Fruit fly (Drosophila melanogaster) whole organism, embryonic: Measurements from ENCODE around the gene Or67d.
A peak's percentile ranks its signal among the peaks of the same experiment; 100 is the strongest.

ENCODE experiments used
- BEAF-32 ChIP-seq: fragments of 200-800 bp; sonication (Bioruptor generic); optimal IDR thresholded peaks from 3 replicates; lab custom pipeline; 2017; ENCODE audit warnings: missing biosample characterization, missing genetic modification characterization, mild to moderate bottlenecking, moderate library complexity, missing genetic modification reagents
- Bgb ChIP-seq: fragments of 200-800 bp; sonication (Bioruptor generic); IDR thresholded peaks from 2 replicates; pipeline ENCODE4 v1.3.6; 2022; ENCODE audit warnings: missing biosample characterization, missing genetic modification characterization; ENCODE audit not compliant: partially characterized antibody
- CG10267 ChIP-seq: fragments of 200-800 bp; sonication (Bioruptor generic); optimal IDR thresholded peaks from 2 replicates; lab custom pipeline; 2018; ENCODE audit warnings: missing biosample characterization, mild to moderate bottlenecking, missing genetic modification characterization, moderate library complexity
- CG12219 ChIP-seq: fragments of 200-800 bp; sonication (Bioruptor generic); optimal IDR thresholded peaks from 3 replicates; lab custom pipeline; 2018; ENCODE audit warnings: missing biosample characterization, mild to moderate bottlenecking, missing genetic modification characterization
- CG12299 ChIP-seq: fragments of 200-800 bp; sonication (Bioruptor generic); optimal IDR thresholded peaks from 2 replicates; lab custom pipeline; 2018; ENCODE audit warnings: missing biosample characterization, mild to moderate bottlenecking, missing genetic modification characterization
- CG14050 ChIP-seq: fragments of 200-800 bp; sonication (Bioruptor generic); IDR thresholded peaks from 3 replicates; pipeline ENCODE4 v1.3.6; 2022; ENCODE audit warnings: missing biosample characterization, missing genetic modification characterization
- CG14710 ChIP-seq: fragments of 200-800 bp; sonication (Bioruptor generic); optimal IDR thresholded peaks from 3 replicates; lab custom pipeline; 2019; ENCODE audit warnings: missing biosample characterization, mild to moderate bottlenecking, missing genetic modification characterization, moderate library complexity
- CG1529 ChIP-seq: fragments of 200-800 bp; sonication (Bioruptor generic); optimal IDR thresholded peaks from 3 replicates; lab custom pipeline; 2018; ENCODE audit warnings: missing biosample characterization, missing genetic modification characterization
- CG15601 ChIP-seq: fragments of 200-800 bp; sonication (Bioruptor generic); optimal IDR thresholded peaks from 3 replicates; lab custom pipeline; 2019; ENCODE audit warnings: missing biosample characterization, mild to moderate bottlenecking, missing genetic modification characterization, moderate library complexity
- CG16813 ChIP-seq: fragments of 200-800 bp; sonication (Bioruptor generic); IDR thresholded peaks from 3 replicates; pipeline ENCODE4 v1.3.6; 2022; ENCODE audit warnings: missing biosample characterization, missing genetic modification characterization; ENCODE audit not compliant: partially characterized antibody
- CG17186 ChIP-seq: fragments of 200-800 bp; sonication (Bioruptor generic); optimal IDR thresholded peaks from 3 replicates; lab custom pipeline; 2017; ENCODE audit warnings: missing biosample characterization, missing genetic modification reagents, missing genetic modification characterization
- CG18599 ChIP-seq: fragments of 200-800 bp; sonication (Bioruptor generic); optimal IDR thresholded peaks from 3 replicates; lab custom pipeline; 2017; ENCODE audit warnings: missing biosample characterization, missing genetic modification characterization, mild to moderate bottlenecking, moderate library complexity, missing genetic modification reagents
- CG18764 ChIP-seq: fragments of 200-800 bp; sonication (Bioruptor generic); optimal IDR thresholded peaks from 3 replicates; lab custom pipeline; 2016; ENCODE audit warnings: missing biosample characterization, missing genetic modification characterization
- CG32772 ChIP-seq: fragments of 200-800 bp; sonication (Bioruptor generic); IDR thresholded peaks from 2 replicates; pipeline ENCODE4 v1.3.6; 2022; ENCODE audit warnings: missing biosample characterization, missing genetic modification characterization
- CG4360 ChIP-seq: fragments of 200-800 bp; sonication (Bioruptor generic); IDR thresholded peaks from 2 replicates; pipeline ENCODE4 v1.3.6; 2022; ENCODE audit warnings: missing biosample characterization, missing genetic modification characterization
- CG4424 ChIP-seq: fragments of 200-800 bp; sonication (Bioruptor generic); optimal IDR thresholded peaks from 3 replicates; lab custom pipeline; 2016; ENCODE audit warnings: missing biosample characterization, missing genetic modification characterization
- CG4617 ChIP-seq: fragments of 200-800 bp; sonication (Bioruptor generic); optimal IDR thresholded peaks from 3 replicates; lab custom pipeline; 2016; ENCODE audit warnings: missing biosample characterization, missing genetic modification characterization, borderline replicate concordance
- CG7963 ChIP-seq: fragments of 200-800 bp; sonication (Bioruptor generic); IDR thresholded peaks from 3 replicates; pipeline ENCODE4 v1.3.6; 2022; ENCODE audit warnings: missing biosample characterization, missing genetic modification characterization; ENCODE audit not compliant: partially characterized antibody
- CG9727 ChIP-seq: fragments of 200-800 bp; sonication (Bioruptor generic); optimal IDR thresholded peaks from 3 replicates; lab custom pipeline; 2017; ENCODE audit warnings: missing biosample characterization, mild to moderate bottlenecking, missing genetic modification characterization
- CG9797 ChIP-seq: fragments of 200-800 bp; sonication (Bioruptor generic); optimal IDR thresholded peaks from 3 replicates; lab custom pipeline; 2018; ENCODE audit warnings: missing biosample characterization, mild to moderate bottlenecking, missing genetic modification characterization
- CHES-1-like ChIP-seq: fragments of 200-800 bp; sonication (Bioruptor generic); optimal IDR thresholded peaks from 2 replicates; lab custom pipeline; 2016; ENCODE audit warnings: missing biosample characterization, missing genetic modification characterization
- CTCF ChIP-seq: fragments of 200-800 bp; sonication (Bioruptor generic); optimal IDR thresholded peaks from 2 replicates; lab custom pipeline; 2017; ENCODE audit warnings: missing biosample characterization, mild to moderate bottlenecking, missing genetic modification characterization, moderate library complexity
- Dip2 ChIP-seq: fragments of 200-800 bp; sonication (Bioruptor generic); IDR thresholded peaks from 2 replicates; pipeline ENCODE4 v1.3.6; 2022; ENCODE audit warnings: missing biosample characterization, missing genetic modification characterization
- E2f1 ChIP-seq: fragments of 200-800 bp; sonication (Bioruptor generic); IDR thresholded peaks from 2 replicates; pipeline ENCODE4 v1.3.6; 2022; ENCODE audit warnings: missing biosample characterization, missing genetic modification characterization
- E2f2 ChIP-seq: fragments of 200-800 bp; sonication (Bioruptor generic); IDR thresholded peaks from 2 replicates; pipeline ENCODE4 v1.3.6; 2022; ENCODE audit warnings: missing biosample characterization, missing genetic modification characterization
- HLHmδ ChIP-seq: fragments of 200-800 bp; sonication (Bioruptor generic); optimal IDR thresholded peaks from 2 replicates; lab custom pipeline; 2018; ENCODE audit warnings: missing biosample characterization, mild to moderate bottlenecking, missing genetic modification characterization, moderate library complexity
- Lhr ChIP-seq: fragments of 200-800 bp; sonication (Bioruptor generic); optimal IDR thresholded peaks from 3 replicates; lab custom pipeline; 2017; ENCODE audit warnings: mild to moderate bottlenecking, missing biosample characterization, missing genetic modification reagents, missing genetic modification characterization
- MBD-R2 ChIP-seq: fragments of 200-800 bp; sonication (Bioruptor generic); IDR thresholded peaks from 2 replicates; pipeline ENCODE4 v1.3.6; 2022; ENCODE audit warnings: missing biosample characterization, missing genetic modification characterization
- Myb ChIP-seq: fragments of 200-800 bp; sonication (Bioruptor generic); optimal IDR thresholded peaks from 2 replicates; lab custom pipeline; 2016; ENCODE audit warnings: missing biosample characterization, missing genetic modification characterization
- Opbp ChIP-seq: fragments of 200-800 bp; sonication (Bioruptor generic); IDR thresholded peaks from 3 replicates; pipeline ENCODE4 v1.3.6; 2022; ENCODE audit warnings: missing biosample characterization, missing genetic modification characterization; ENCODE audit not compliant: partially characterized antibody
- TFAM ChIP-seq: fragments of 200-800 bp; sonication (Bioruptor generic); optimal IDR thresholded peaks from 2 replicates; lab custom pipeline; 2017; ENCODE audit warnings: missing biosample characterization, missing genetic modification characterization, inconsistent platforms
- YL-1 ChIP-seq: fragments of 200-800 bp; sonication (Bioruptor generic); optimal IDR thresholded peaks from 3 replicates; lab custom pipeline; 2017; ENCODE audit warnings: missing biosample characterization, mild to moderate bottlenecking, missing genetic modification characterization
- ato ChIP-seq: fragments of 200-800 bp; sonication (Bioruptor generic); IDR thresholded peaks from 2 replicates; pipeline ENCODE4 v1.3.6; 2022; ENCODE audit warnings: missing biosample characterization, missing genetic modification characterization; ENCODE audit not compliant: partially characterized antibody
- bab2 ChIP-seq: fragments of 200-800 bp; sonication (Bioruptor generic); optimal IDR thresholded peaks from 2 replicates; lab custom pipeline; 2016; ENCODE audit warnings: missing biosample characterization, missing genetic modification characterization
- cas ChIP-seq: fragments of 200-800 bp; sonication (Bioruptor generic); IDR thresholded peaks from 2 replicates; pipeline ENCODE4 v1.3.6; 2022; ENCODE audit warnings: missing biosample characterization, missing genetic modification characterization
- chm ChIP-seq: fragments of 200-800 bp; sonication (Bioruptor generic); IDR thresholded peaks from 2 replicates; pipeline ENCODE4 v1.3.6; 2022; ENCODE audit warnings: missing biosample characterization, missing genetic modification characterization
- crc ChIP-seq: fragments of 200-800 bp; sonication (Bioruptor generic); optimal IDR thresholded peaks from 2 replicates; lab custom pipeline; 2016; ENCODE audit warnings: missing biosample characterization, missing genetic modification characterization
- crp ChIP-seq, 2 experiments: fragments of 200-800 bp; sonication (Bioruptor generic); optimal IDR thresholded peaks; 2 replicates in 1 of 2; 3 replicates in 1 of 2; lab custom pipeline; 2017; ENCODE audit warnings: missing biosample characterization in 2 of 2, missing genetic modification characterization in 2 of 2, mild to moderate bottlenecking in 1 of 2, moderate library complexity in 1 of 2
- cwo ChIP-seq: fragments of 200-800 bp; sonication (Bioruptor generic); optimal IDR thresholded peaks from 3 replicates; lab custom pipeline; 2017; ENCODE audit warnings: missing biosample characterization, missing genetic modification characterization, mild to moderate bottlenecking, moderate library complexity, missing genetic modification reagents
- esg ChIP-seq: fragments of 200-800 bp; sonication (Bioruptor generic); conservative IDR thresholded peaks from 2 replicates; pipeline ENCODE4 v1.3.6; 2022; ENCODE audit warnings: missing biosample characterization, missing genetic modification characterization
- gfzf ChIP-seq: fragments of 200-800 bp; sonication (Bioruptor generic); optimal IDR thresholded peaks from 2 replicates; lab custom pipeline; 2016; ENCODE audit warnings: missing biosample characterization, mild to moderate bottlenecking, missing genetic modification characterization, moderate library complexity
- gsb ChIP-seq: fragments of 200-800 bp; sonication (Bioruptor generic); IDR thresholded peaks from 2 replicates; pipeline ENCODE4 v1.3.6; 2022; ENCODE audit warnings: missing biosample characterization, missing genetic modification characterization
- jumu ChIP-seq: fragments of 200-800 bp; sonication (Bioruptor generic); optimal IDR thresholded peaks from 3 replicates; lab custom pipeline; 2016; ENCODE audit warnings: missing biosample characterization, missing genetic modification characterization
- knrl ChIP-seq: fragments of 200-800 bp; sonication (Bioruptor generic); IDR thresholded peaks from 3 replicates; pipeline ENCODE4 v1.3.6; 2022; ENCODE audit warnings: missing biosample characterization, missing genetic modification characterization; ENCODE audit not compliant: partially characterized antibody
- nmo ChIP-seq: fragments of 200-800 bp; sonication (Bioruptor generic); optimal IDR thresholded peaks from 2 replicates; lab custom pipeline; 2018; ENCODE audit warnings: missing biosample characterization, mild to moderate bottlenecking, missing genetic modification characterization, moderate library complexity
- pita ChIP-seq: fragments of 200-800 bp; sonication (Bioruptor generic); optimal IDR thresholded peaks from 2 replicates; lab custom pipeline; 2017; ENCODE audit warnings: missing biosample characterization, mild to moderate bottlenecking, missing genetic modification characterization
- row ChIP-seq: fragments of 200-800 bp; sonication (Bioruptor generic); IDR thresholded peaks from 3 replicates; pipeline ENCODE4 v1.3.6; 2022; ENCODE audit warnings: missing biosample characterization, missing genetic modification characterization
- schlank ChIP-seq: fragments of 200-800 bp; sonication (Bioruptor generic); optimal IDR thresholded peaks from 2 replicates; lab custom pipeline; 2018; ENCODE audit warnings: missing biosample characterization, mild to moderate bottlenecking, missing genetic modification characterization
- slou ChIP-seq: fragments of 200-800 bp; sonication (Bioruptor generic); optimal IDR thresholded peaks from 3 replicates; lab custom pipeline; 2016; ENCODE audit warnings: missing biosample characterization, missing genetic modification characterization
- tio ChIP-seq: fragments of 200-800 bp; sonication (Bioruptor generic); optimal IDR thresholded peaks from 2 replicates; lab custom pipeline; 2017; ENCODE audit warnings: missing biosample characterization, missing genetic modification characterization, inconsistent platforms

Gene Or67d

dm6 chr3L:10225214-10225729 is 47.7 kb upstream of the Or67d start, which contains the start of gene scramb1:
Gene scramb1, minus strand, starts transcription at chr3L:10225240.
- TF ChIP-seq CG10267 (tag; lab: Kevin White, UChicago), result peak; percentile 1
- no peak for TF ChIP-seq ato (GFP tag; lab: Robert Waterston, UW)
- no peak for TF ChIP-seq CG12299
- TF ChIP-seq CG4360 (GFP tag; lab: Robert Waterston, UW), result no peak
- 0 out of 2 replicates have a peak, but pooled peaks have one; percentile 55 for TF ChIP-seq MBD-R2 (GFP tag; lab: Robert Waterston, UW)
- TF ChIP-seq CG17186, result peak; percentile 17
- no peak for TF ChIP-seq gsb (GFP tag; lab: Robert Waterston, UW)
- peak in 1 of 2 experiments; percentile 55 for TF ChIP-seq crp (GFP tag; optimal IDR thresholded peaks at IDR 0.05; lab: Kevin White, UChicago)
- no peak for TF ChIP-seq Dip2 (GFP tag; lab: Robert Waterston, UW)
- no peak for TF ChIP-seq CG4424 (GFP tag; lab: Kevin White, UChicago)
- TF ChIP-seq esg (GFP tag; lab: Robert Waterston, UW), result no peak
- no peak for TF ChIP-seq CHES-1-like (GFP tag; lab: Kevin White, UChicago)
- peak; percentile 26 for TF ChIP-seq CG4617 (GFP tag; lab: Kevin White, UChicago)
- TF ChIP-seq TFAM, result no peak
- TF ChIP-seq CG14710 (tag; lab: Kevin White, UChicago), result peak; percentile 20
- no peak for TF ChIP-seq CG12219
- TF ChIP-seq Myb (GFP tag; lab: Kevin White, UChicago), result peak; percentile 78
- no peak for TF ChIP-seq cas (GFP tag; lab: Robert Waterston, UW)
- no peak for TF ChIP-seq YL-1 (GFP tag; lab: Kevin White, UChicago)
- TF ChIP-seq pita (GFP tag; lab: Kevin White, UChicago), result peak; percentile 75
- peak; percentile 20 for TF ChIP-seq nmo (GFP tag; lab: Kevin White, UChicago)
- peak; percentile 34; the same call in 1 of the 3 replicates for TF ChIP-seq Opbp (GFP tag; lab: Robert Waterston, UW)
- peak; percentile 20; the same call in 1 of the 2 replicates for TF ChIP-seq Bgb (GFP tag; lab: Robert Waterston, UW)
- TF ChIP-seq HLHmδ (GFP tag; lab: Kevin White, UChicago), result no peak
- no peak for TF ChIP-seq CG18764 (GFP tag; lab: Kevin White, UChicago)
- TF ChIP-seq CG15601 (tag; lab: Kevin White, UChicago), result no peak
- no peak for TF ChIP-seq CG1529 (GFP tag; lab: Kevin White, UChicago)
- 0 out of 3 replicates have a peak, but pooled peaks have one; percentile 19 for TF ChIP-seq CG16813 (GFP tag; lab: Robert Waterston, UW)
- TF ChIP-seq CG9727, result no peak
- TF ChIP-seq BEAF-32 (GFP tag; lab: Kevin White, UChicago), result peak; percentile 39
- TF ChIP-seq CG32772 (GFP tag; lab: Robert Waterston, UW), result no peak
- no peak for TF ChIP-seq CG14050 (GFP tag; lab: Robert Waterston, UW)
- no peak for TF ChIP-seq CG7963 (GFP tag; lab: Robert Waterston, UW)
- TF ChIP-seq row (GFP tag; lab: Robert Waterston, UW), result peak; percentile 17; the same call in 1 of the 3 replicates
- TF ChIP-seq CG18599 (GFP tag; lab: Kevin White, UChicago), result no peak
- TF ChIP-seq bab2 (GFP tag; lab: Kevin White, UChicago), result no peak
- no peak for TF ChIP-seq chm (GFP tag; lab: Robert Waterston, UW)
- TF ChIP-seq E2f1 (GFP tag; lab: Robert Waterston, UW), result no peak
- TF ChIP-seq CG9797 (GFP tag; lab: Kevin White, UChicago), result peak; percentile 26
- TF ChIP-seq jumu (GFP tag; lab: Kevin White, UChicago), result no peak
- TF ChIP-seq gfzf, result peak; percentile 68
- TF ChIP-seq CTCF (GFP tag; lab: Kevin White, UChicago), result peak; percentile 93
- TF ChIP-seq E2f2 (GFP tag; lab: Robert Waterston, UW), result peak; percentile 12; the same call in 1 of the 2 replicates
- TF ChIP-seq crc (GFP tag; lab: Kevin White, UChicago), result no peak
- no peak for TF ChIP-seq cwo (GFP tag; lab: Kevin White, UChicago)
- TF ChIP-seq schlank (tag; lab: Kevin White, UChicago), result no peak
- no peak for TF ChIP-seq tio
- TF ChIP-seq slou, result no peak
- TF ChIP-seq Lhr (GFP tag; lab: Kevin White, UChicago), result peak; percentile 15
- peak; percentile 25; the same call in 1 of the 3 replicates for TF ChIP-seq knrl
